Worm (Caenorhabditis elegans) whole organism, L1 larva: ENCODE results near the gene R07H5.9.

Experiments used
- alr-1 ChIP-seq: fragments of 200-800 bp; sonication (Bioruptor generic); optimal IDR thresholded peaks from 2 replicates; lab custom pipeline; 2018; ENCODE audit warnings: borderline replicate concordance, mild to moderate bottlenecking, missing genetic modification characterization, missing compliant biosample characterization
- ceh-82 ChIP-seq, 3 experiments: fragments of 150-350 bp in 1 of 3; sonication (generic microtip) in 2 of 3; optimal IDR thresholded peaks; 2 replicates each; lab custom pipeline; 2014 to 2017; ENCODE audit warnings: missing biosample characterization in 3 of 3, missing genetic modification characterization in 3 of 3
- ceh-90 ChIP-seq: sonication (generic microtip); optimal IDR thresholded peaks from 2 replicates; lab custom pipeline; 2016; ENCODE audit warnings: missing genetic modification characterization, missing compliant biosample characterization
- efl-1 ChIP-seq, 4 experiments: fragments of 150-350 bp; optimal IDR thresholded peaks in 3 of 4; peaks in 1 of 4; 1 replicate in 1 of 4; 2 replicates in 3 of 4; lab custom pipeline; 2014; ENCODE audit warnings: missing biosample characterization in 2 of 4, missing genetic modification characterization in 2 of 4, missing genetic modification reagents in 2 of 4
- egl-13 ChIP-seq: sonication (generic microtip); optimal IDR thresholded peaks from 2 replicates; lab custom pipeline; 2016; ENCODE audit warnings: missing genotype, missing genetic modification reagents, missing genetic modification characterization, missing compliant biosample characterization
- elt-2 ChIP-seq: sonication (generic microtip); optimal IDR thresholded peaks from 2 replicates; lab custom pipeline; 2016; ENCODE audit warnings: missing genetic modification characterization, mild to moderate bottlenecking, inconsistent platforms, missing compliant biosample characterization, missing genetic modification reagents
- elt-3 ChIP-seq, 6 experiments: fragments of 150-350 bp in 1 of 6; sonication (generic microtip); optimal IDR thresholded peaks; 2 replicates each; lab custom pipeline; 2017 to 2018; ENCODE audit warnings: missing biosample characterization in 6 of 6, missing genetic modification characterization in 6 of 6, inconsistent platforms in 1 of 6
- ets-5 ChIP-seq: fragments of 200-800 bp; sonication (Bioruptor generic); IDR thresholded peaks from 2 replicates; pipeline ENCODE4 v1.3.6; 2022; ENCODE audit warnings: missing genetic modification characterization, missing compliant biosample characterization
- grh-1 ChIP-seq: fragments of 200-800 bp; sonication (Bioruptor generic); IDR thresholded peaks from 2 replicates; pipeline ENCODE4 v1.3.6; 2022; ENCODE audit warnings: missing genetic modification reagents, missing genetic modification characterization, missing compliant biosample characterization
- hlh-17 ChIP-seq: fragments of 200-800 bp; sonication (Bioruptor generic); optimal IDR thresholded peaks from 2 replicates; lab custom pipeline; 2018; ENCODE audit warnings: missing genetic modification characterization, mild to moderate bottlenecking, missing compliant biosample characterization, moderate library complexity, borderline replicate concordance
- jun-1 ChIP-seq: fragments of 150-350 bp; optimal IDR thresholded peaks from 2 replicates; lab custom pipeline; 2014; ENCODE audit warnings: missing biosample characterization, missing genetic modification reagents, missing genetic modification characterization
- lin-14 ChIP-seq: fragments of 200-800 bp; sonication (Bioruptor generic); optimal IDR thresholded peaks from 2 replicates; lab custom pipeline; 2018; ENCODE audit warnings: mild to moderate bottlenecking, missing genetic modification characterization, moderate library complexity, missing compliant biosample characterization
- lin-39 ChIP-seq: fragments of 150-350 bp; optimal IDR thresholded peaks from 2 replicates; lab custom pipeline; 2014; ENCODE audit warnings: missing biosample characterization, missing genetic modification reagents, missing genetic modification characterization
- lir-3 ChIP-seq: sonication (generic microtip); optimal IDR thresholded peaks from 2 replicates; lab custom pipeline; 2016; ENCODE audit warnings: mild to moderate bottlenecking, missing genetic modification characterization, moderate library complexity, missing compliant biosample characterization; ENCODE audit not compliant: poor library complexity
- lsy-2 ChIP-seq, 2 experiments: fragments of 150-350 bp; optimal IDR thresholded peaks; 2 replicates each; lab custom pipeline; 2014; ENCODE audit warnings: missing biosample characterization in 2 of 2, missing genetic modification characterization in 2 of 2
- mdl-1 ChIP-seq, 2 experiments: fragments of 150-350 bp; optimal IDR thresholded peaks; 2 replicates each; lab custom pipeline; 2014 to 2017; ENCODE audit warnings: missing biosample characterization in 2 of 2, missing genetic modification characterization in 2 of 2, inconsistent platforms in 1 of 2
- nhr-71 ChIP-seq: sonication (generic microtip); optimal IDR thresholded peaks from 2 replicates; lab custom pipeline; 2016; ENCODE audit warnings: mild to moderate bottlenecking, missing genetic modification characterization, moderate library complexity, missing compliant biosample characterization
- nhr-84 ChIP-seq: sonication (generic microtip); optimal IDR thresholded peaks from 2 replicates; lab custom pipeline; 2017; ENCODE audit warnings: missing biosample characterization, missing genetic modification characterization
- nhr-90 ChIP-seq: sonication (generic microtip); optimal IDR thresholded peaks from 2 replicates; lab custom pipeline; 2016; ENCODE audit warnings: mild to moderate bottlenecking, missing genetic modification characterization, missing compliant biosample characterization; ENCODE audit not compliant: poor library complexity
- rnt-1 ChIP-seq: sonication (generic microtip); optimal IDR thresholded peaks from 2 replicates; lab custom pipeline; 2016; ENCODE audit warnings: mild to moderate bottlenecking, missing genetic modification characterization, moderate library complexity, missing compliant biosample characterization
- snpc-4 ChIP-seq: fragments of 150-350 bp; optimal IDR thresholded peaks from 2 replicates; lab custom pipeline; 2014; ENCODE audit warnings: missing biosample characterization, missing genetic modification characterization
- snu-23 ChIP-seq: sonication (generic microtip); optimal IDR thresholded peaks from 2 replicates; lab custom pipeline; 2016; ENCODE audit warnings: missing genetic modification characterization, missing compliant biosample characterization
- sox-4 ChIP-seq: sonication (generic microtip); optimal IDR thresholded peaks from 2 replicates; lab custom pipeline; 2016; ENCODE audit warnings: missing genetic modification characterization, missing compliant biosample characterization
- sptf-1 ChIP-seq: fragments of 150-350 bp; optimal IDR thresholded peaks from 2 replicates; lab custom pipeline; 2014; ENCODE audit warnings: missing biosample characterization, missing genetic modification characterization
- tlp-1 ChIP-seq: fragments of 150-350 bp; optimal IDR thresholded peaks from 2 replicates; lab custom pipeline; 2014; ENCODE audit warnings: missing biosample characterization, missing genetic modification characterization
- unc-30 ChIP-seq: sonication (generic microtip); optimal IDR thresholded peaks from 2 replicates; lab custom pipeline; 2017; ENCODE audit warnings: missing biosample characterization, missing genetic modification characterization
- unc-62 ChIP-seq: fragments of 150-350 bp; optimal IDR thresholded peaks from 2 replicates; lab custom pipeline; 2014; ENCODE audit warnings: missing biosample characterization, missing genetic modification reagents, missing genetic modification characterization
- unc-86 ChIP-seq: sonication (generic microtip); optimal IDR thresholded peaks from 2 replicates; lab custom pipeline; 2016; ENCODE audit warnings: missing genetic modification characterization, missing compliant biosample characterization
- unc-98 ChIP-seq: fragments of 200-800 bp; sonication (Bioruptor generic); IDR thresholded peaks from 2 replicates; pipeline ENCODE4 v1.3.6; 2022; ENCODE audit warnings: missing genetic modification characterization, missing compliant biosample characterization
- vab-15 ChIP-seq: sonication (generic microtip); optimal IDR thresholded peaks from 2 replicates; lab custom pipeline; 2017; ENCODE audit warnings: missing genotype, mild to moderate bottlenecking, missing genetic modification characterization, missing compliant biosample characterization
- xbp-1 ChIP-seq: sonication (generic microtip); optimal IDR thresholded peaks from 2 replicates; lab custom pipeline; 2016; ENCODE audit warnings: missing genetic modification characterization, missing compliant biosample characterization
- zag-1 ChIP-seq: fragments of 150-350 bp; optimal IDR thresholded peaks from 2 replicates; lab custom pipeline; 2014; ENCODE audit warnings: missing biosample characterization, missing genetic modification characterization
- zip-4 ChIP-seq: fragments of 200-800 bp; sonication (Bioruptor generic); optimal IDR thresholded peaks from 2 replicates; lab custom pipeline; 2018; ENCODE audit warnings: mild to moderate bottlenecking, missing genetic modification characterization, moderate library complexity, missing compliant biosample characterization

The R07H5.9 gene

DNA sequence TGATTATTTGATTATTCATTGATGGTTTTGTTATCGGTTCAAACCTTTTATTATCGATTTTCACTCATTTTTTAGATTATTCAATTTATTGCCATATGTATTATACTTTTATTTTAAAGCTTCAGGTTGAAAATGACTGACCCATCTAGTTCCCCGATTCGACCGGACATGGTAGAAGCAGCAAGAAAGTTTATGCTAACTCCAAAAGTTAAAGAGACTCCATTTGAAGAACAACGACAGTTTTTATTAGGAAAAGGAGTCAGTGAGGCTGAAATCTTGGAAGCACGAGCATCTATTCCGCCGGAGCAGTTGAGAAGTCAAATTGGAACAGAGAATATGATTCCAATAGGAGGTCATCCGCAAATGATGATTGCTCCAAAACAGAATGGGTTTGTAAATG is 24.3 kb upstream of the R07H5.9 start, which contains the start of gene prx-14:
prx-14 (plus strand) TSS at position 120 of the 400 bp plus-strand sequence.
- no peak for TF ChIP-seq ceh-82 (tag; optimal IDR thresholded peaks at IDR 0.05; lab: Kevin White, UChicago)
- peak; percentile 49 for TF ChIP-seq elt-2
- no peak for TF ChIP-seq efl-1 (optimal IDR thresholded peaks at IDR 0.05; lab: Kevin White, UChicago)
- TF ChIP-seq efl-1 (GFP tag; optimal IDR thresholded peaks at IDR 0.05 in 1 of 2; lab: Kevin White, UChicago): peak in 1 of 2 experiments; percentile 14
- TF ChIP-seq, all 84 proteins: peak for 2

DNA sequence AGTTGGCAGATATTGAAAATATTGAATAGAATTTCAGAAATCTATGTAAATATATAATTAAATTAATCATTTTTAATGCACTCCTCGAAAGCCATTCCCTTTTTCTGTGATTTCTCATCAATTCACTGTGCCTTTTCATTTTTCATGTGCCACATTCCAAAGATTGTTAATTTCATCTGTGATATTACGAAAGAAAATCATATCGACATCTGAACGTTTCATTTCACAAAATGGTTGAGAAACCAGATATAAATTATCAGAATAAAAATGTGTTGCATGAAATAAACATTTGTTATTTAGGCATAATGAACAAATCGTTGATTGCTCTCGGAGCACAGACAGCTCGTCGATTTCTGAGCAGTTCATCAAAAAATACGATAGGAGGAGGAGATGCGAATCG is 23.3 kb upstream of the R07H5.9 start, which contains the start of gene nuaf-3:
nuaf-3 (plus strand) TSS at position 301 of the 400 bp plus-strand sequence.
- TF ChIP-seq nhr-84 (tag; lab: Kevin White, UChicago) (no peak), alr-1 (tag; lab: Kevin White, UChicago) (no peak), elt-3 (tag; optimal IDR thresholded peaks at IDR 0.05; lab: Kevin White, UChicago) (no peak), ets-5 (GFP tag; lab: Robert Waterston, UW) (no peak), sptf-1 (tag; lab: Kevin White, UChicago) (no peak)

DNA sequence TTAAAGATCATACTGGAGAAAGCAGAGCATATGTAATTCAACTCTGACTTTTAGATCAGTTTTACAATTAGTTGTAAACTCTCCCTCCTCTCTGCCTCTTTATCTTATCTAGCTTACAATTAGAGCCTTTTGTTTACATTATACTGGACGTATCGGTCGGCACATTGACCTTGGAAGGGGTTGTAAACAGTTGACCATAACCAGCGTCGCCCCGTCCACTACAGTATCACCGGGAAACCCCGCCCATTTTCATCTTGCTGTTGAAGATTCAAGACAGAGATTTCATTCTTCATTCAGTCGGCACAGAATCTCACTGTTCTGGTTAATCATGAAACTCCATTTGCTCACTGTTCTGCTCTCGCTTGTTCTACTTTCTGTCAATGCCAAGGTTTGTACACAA is 20.6 kb upstream of the R07H5.9 start, which contains the start of gene sdz-27:
sdz-27 (plus strand) TSS at position 301 of the 400 bp plus-strand sequence.
- TF ChIP-seq snpc-4 (tag; lab: Kevin White, UChicago): no peak
- TF ChIP-seq jun-1 (tag; lab: Kevin White, UChicago): no peak
- no peak for TF ChIP-seq rnt-1 (tag; lab: Kevin White, UChicago)
- no peak for TF ChIP-seq zag-1 (tag; lab: Kevin White, UChicago)
- no peak for TF ChIP-seq elt-3 (tag; optimal IDR thresholded peaks at IDR 0.05; lab: Kevin White, UChicago)
- no peak for TF ChIP-seq hlh-17 (GFP tag; lab: Kevin White, UChicago)
- TF ChIP-seq zip-4 (GFP tag; lab: Kevin White, UChicago): no peak
- no peak for TF ChIP-seq mdl-1 (tag; optimal IDR thresholded peaks at IDR 0.05; lab: Kevin White, UChicago)
- TF ChIP-seq lsy-2 (tag; optimal IDR thresholded peaks at IDR 0.05; lab: Kevin White, UChicago): no peak
- no peak for TF ChIP-seq nhr-90
- TF ChIP-seq tlp-1 (tag; lab: Kevin White, UChicago): no peak
- no peak for TF ChIP-seq ceh-82 (tag; optimal IDR thresholded peaks at IDR 0.05; lab: Kevin White, UChicago)
- TF ChIP-seq nhr-71 (tag; lab: Kevin White, UChicago): no peak
- TF ChIP-seq unc-30: no peak
- TF ChIP-seq ceh-90 (tag; lab: Kevin White, UChicago): no peak
- TF ChIP-seq xbp-1 (tag; lab: Kevin White, UChicago): no peak
- no peak for TF ChIP-seq grh-1 (GFP tag; lab: Robert Waterston, UW)
- TF ChIP-seq vab-15 (tag; lab: Kevin White, UChicago): no peak
- TF ChIP-seq sox-4 (tag; lab: Kevin White, UChicago): no peak
- no peak for TF ChIP-seq unc-62 (GFP tag; lab: Kevin White, UChicago)

DNA sequence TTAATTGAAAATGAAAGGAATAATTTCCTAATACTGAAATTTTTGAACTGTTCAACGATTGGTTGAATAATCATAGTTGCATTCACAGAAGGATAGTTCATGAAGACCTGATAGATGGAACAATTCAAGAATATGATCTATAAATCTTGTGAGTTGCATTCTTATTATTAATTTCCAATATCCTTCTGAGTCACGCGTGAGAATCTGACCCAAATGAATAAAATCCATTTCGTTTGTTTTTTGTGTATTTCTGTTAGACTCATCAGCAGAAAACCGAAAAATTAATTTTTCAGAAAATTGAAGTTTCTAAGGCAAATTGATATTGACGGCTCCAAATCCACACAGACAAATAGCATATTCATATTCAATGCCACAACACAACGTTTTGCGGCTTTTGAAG is 17.9 kb upstream of the R07H5.9 start, which contains the start of gene fbxb-79:
fbxb-79 (minus strand) TSS at position 101 of the 400 bp plus-strand sequence.
- TF ChIP-seq egl-13 (tag; lab: Kevin White, UChicago) (no peak), unc-86 (no peak), elt-3 (tag; optimal IDR thresholded peaks at IDR 0.05; lab: Kevin White, UChicago) (no peak), lir-3 (tag; lab: Kevin White, UChicago) (no peak), unc-98 (GFP tag; lab: Robert Waterston, UW) (no peak), jun-1 (tag; lab: Kevin White, UChicago) (no peak), lin-14 (GFP tag; lab: Kevin White, UChicago) (no peak), snu-23 (GFP tag; lab: Kevin White, UChicago) (no peak), lin-39 (tag; lab: Kevin White, UChicago) (no peak)
- TF ChIP-seq, all 84 proteins: peak for 0
